Fruit fly (Drosophila melanogaster): ENCODE results near the gene Uqcc1.
A peak's percentile ranks its signal among the peaks of the same experiment; 100 is the strongest.

Uqcc1 gene

DNA sequence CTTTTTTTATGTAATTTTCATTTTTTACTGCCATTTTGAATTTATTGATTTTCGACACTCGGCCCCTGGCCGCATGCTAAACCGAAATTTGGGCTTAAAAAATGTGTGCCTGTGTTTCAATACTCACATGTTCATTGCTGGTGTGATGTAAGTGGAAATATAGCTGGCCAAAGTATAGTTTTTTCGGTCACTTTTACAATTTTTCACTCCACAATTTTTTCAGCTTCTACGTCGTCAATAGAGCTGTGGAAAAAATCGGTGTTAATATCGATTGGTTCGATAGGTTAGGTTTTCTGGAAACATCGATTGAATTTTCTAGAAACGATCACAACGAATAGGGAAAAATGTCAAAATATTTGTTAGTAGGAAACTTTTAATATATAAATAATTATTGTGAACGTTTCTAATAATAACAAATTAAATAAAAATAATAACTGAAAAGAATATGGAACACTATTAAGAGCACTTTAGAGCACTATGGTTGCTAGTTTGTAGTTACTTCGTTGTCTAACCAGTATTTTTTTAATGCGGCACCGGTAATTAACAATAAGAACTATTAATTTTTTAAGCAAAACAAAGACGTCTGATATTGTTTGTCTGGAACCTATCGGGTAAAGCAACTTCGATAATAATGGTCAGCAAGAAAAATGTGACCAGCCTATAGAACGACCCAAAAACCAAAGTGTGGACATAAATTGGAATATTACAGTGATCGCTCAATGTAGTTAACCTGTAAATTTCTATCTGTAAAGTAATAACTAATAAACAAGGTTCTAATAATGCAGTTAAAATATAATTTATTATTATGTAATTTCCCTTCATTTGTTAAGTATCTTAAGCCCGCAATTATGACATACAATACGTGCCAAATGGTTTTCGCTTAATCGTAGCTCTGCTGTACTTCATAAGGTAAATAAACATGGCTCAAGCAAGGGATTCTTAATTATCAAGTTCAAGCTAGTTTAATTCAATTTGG lies 2.4 kb downstream of the Uqcc1 start, which contains the start of the genes CG10077 and CG9948 (continued):
- peak; percentile 71 for TF ChIP-seq dati (GFP tag; IDR thresholded peaks at IDR 0.05)
- no peak for TF ChIP-seq br (optimal IDR thresholded peaks at IDR 0.05)
- peak; percentile 85 for TF ChIP-seq salm (tag; optimal IDR thresholded peaks at IDR 0.05)
- TF ChIP-seq Camta (GFP tag; optimal IDR thresholded peaks at IDR 0.05) = peak; percentile 59
- TF ChIP-seq CG12942 (GFP tag; optimal IDR thresholded peaks at IDR 0.05) = peak; percentile 66
- peak; percentile 11 for TF ChIP-seq CG8944 (GFP tag; optimal IDR thresholded peaks at IDR 0.05)
- TF ChIP-seq MBD-R2 (GFP tag; IDR thresholded peaks at IDR 0.05) = peak; percentile 79
- peak; percentile 78 for TF ChIP-seq D19B (GFP tag; optimal IDR thresholded peaks at IDR 0.05)
- TF ChIP-seq ind (GFP tag; optimal IDR thresholded peaks at IDR 0.05) = peak; percentile 89
- TF ChIP-seq toy (GFP tag; IDR thresholded peaks at IDR 0.05) = 0 out of 2 replicates have a peak, but pooled peaks have one; percentile 55
- peak; percentile 75 for TF ChIP-seq vnd (GFP tag; IDR thresholded peaks at IDR 0.05; ENCODE audit: partially characterized antibody)
- TF ChIP-seq CG9797 (GFP tag; optimal IDR thresholded peaks at IDR 0.05) = peak; percentile 45
- TF ChIP-seq Hr3 (GFP tag; optimal IDR thresholded peaks at IDR 0.05) = peak; percentile 89
- TF ChIP-seq CG34422 (GFP tag; IDR thresholded peaks at IDR 0.05) = peak; percentile 94
- TF ChIP-seq CG2199 (GFP tag; IDR thresholded peaks at IDR 0.05) = peak; percentile 89
- peak; percentile 93 for TF ChIP-seq CG7839 (tag; optimal IDR thresholded peaks at IDR 0.05)
- no peak for TF ChIP-seq hth (optimal IDR thresholded peaks at IDR 0.05)
- peak; percentile 87 for TF ChIP-seq CG12219 (GFP tag; optimal IDR thresholded peaks at IDR 0.05)
- TF ChIP-seq luna (GFP tag; optimal IDR thresholded peaks at IDR 0.05) = peak; percentile 1
- peak; percentile 59 for TF ChIP-seq CG18011 (GFP tag; optimal IDR thresholded peaks at IDR 0.05)
- peak; percentile 90 for TF ChIP-seq CG1603 (tag; optimal IDR thresholded peaks at IDR 0.05)
- TF ChIP-seq CG1529 (GFP tag; optimal IDR thresholded peaks at IDR 0.05) = peak; percentile 80
- peak; percentile 69 for TF ChIP-seq CG8281 (tag; optimal IDR thresholded peaks at IDR 0.05)
- TF ChIP-seq ab (GFP tag; optimal IDR thresholded peaks at IDR 0.05) = peak; percentile 24
- TF ChIP-seq Gsc (GFP tag; IDR thresholded peaks at IDR 0.05) = peak; percentile 66
- TF ChIP-seq CG17612 (GFP tag; IDR thresholded peaks at IDR 0.05) = peak; percentile 79
- TF ChIP-seq sr (GFP tag; IDR thresholded peaks at IDR 0.05) = 0 out of 3 replicates have a peak, but pooled peaks have one; percentile 25
- peak; percentile 78; the same call in 2 of the 3 replicates for TF ChIP-seq hb (GFP tag; IDR thresholded peaks at IDR 0.05; ENCODE audit: partially characterized antibody)
- TF ChIP-seq al (GFP tag; IDR thresholded peaks at IDR 0.05) = peak; percentile 79
- TF ChIP-seq CG3407 (GFP tag; optimal IDR thresholded peaks at IDR 0.05) = peak; percentile 78
- peak; percentile 38 for TF ChIP-seq CG3995 (GFP tag; optimal IDR thresholded peaks at IDR 0.05)
- TF ChIP-seq CG2120 (GFP tag; optimal IDR thresholded peaks at IDR 0.05) = peak; percentile 89
- TF ChIP-seq wek (GFP tag; optimal IDR thresholded peaks at IDR 0.05) = peak; percentile 59
- TF ChIP-seq zfh2 (GFP tag; optimal IDR thresholded peaks at IDR 0.05) = peak; percentile 39
- TF ChIP-seq abd-A (tag; optimal IDR thresholded peaks at IDR 0.05) = no peak
- TF ChIP-seq mam (GFP tag; optimal IDR thresholded peaks at IDR 0.05) = peak; percentile 68
- peak; percentile 89 for TF ChIP-seq lbe (GFP tag; optimal IDR thresholded peaks at IDR 0.05)
- TF ChIP-seq sc (optimal IDR thresholded peaks at IDR 0.05) = no peak
- peak; percentile 74 for TF ChIP-seq sc (GFP tag; optimal IDR thresholded peaks at IDR 0.05)
- TF ChIP-seq nerfin-1 (tag; optimal IDR thresholded peaks at IDR 0.05) = peak; percentile 85
- TF ChIP-seq CG3163 (GFP tag; optimal IDR thresholded peaks at IDR 0.05) = no peak
- peak; percentile 86 for TF ChIP-seq NfI (GFP tag; optimal IDR thresholded peaks at IDR 0.05)
- peak; percentile 69 for TF ChIP-seq CG4854 (GFP tag; optimal IDR thresholded peaks at IDR 0.05)
- TF ChIP-seq dmrt99B (tag; optimal IDR thresholded peaks at IDR 0.05) = peak; percentile 91
- peak; percentile 41 for TF ChIP-seq Mes4 (GFP tag; optimal IDR thresholded peaks at IDR 0.05)
- TF ChIP-seq fd3F (GFP tag; optimal IDR thresholded peaks at IDR 0.05) = peak; percentile 85
- peak; percentile 86 for TF ChIP-seq ATbp (GFP tag; optimal IDR thresholded peaks at IDR 0.05)
- TF ChIP-seq CG12071 (GFP tag; optimal IDR thresholded peaks at IDR 0.05) = peak; percentile 79
- TF ChIP-seq CG9727 (GFP tag; optimal IDR thresholded peaks at IDR 0.05) = peak; percentile 85
